Fruit fly (Drosophila melanogaster) whole organism, adult: ENCODE results near the gene nrv2.

Experiments used
- CG11617 ChIP-seq: fragments of 200-800 bp; sonication (Bioruptor generic); optimal IDR thresholded peaks from 2 replicates; lab custom pipeline; 2017; ENCODE audit warnings: mild to moderate bottlenecking, missing biosample characterization, missing genetic modification reagents, missing genetic modification characterization
- CG12768 ChIP-seq: fragments of 200-800 bp; sonication (Bioruptor generic); optimal IDR thresholded peaks from 2 replicates; lab custom pipeline; 2017; ENCODE audit warnings: missing biosample characterization, missing genetic modification characterization, mild to moderate bottlenecking, moderate library complexity, missing genetic modification reagents
- CG33017 ChIP-seq: fragments of 200-800 bp; sonication (Bioruptor generic); optimal IDR thresholded peaks from 2 replicates; lab custom pipeline; 2018; ENCODE audit warnings: missing biosample characterization, mild to moderate bottlenecking, missing genetic modification characterization, moderate library complexity
- CG5204 ChIP-seq: fragments of 200-800 bp; sonication (Bioruptor generic); optimal IDR thresholded peaks from 2 replicates; lab custom pipeline; 2016; ENCODE audit warnings: missing biosample characterization, missing genetic modification characterization
- CG7101 ChIP-seq: fragments of 200-800 bp; sonication (Bioruptor generic); optimal IDR thresholded peaks from 2 replicates; lab custom pipeline; 2018; ENCODE audit warnings: missing biosample characterization, mild to moderate bottlenecking, missing genetic modification characterization, moderate library complexity
- Mnt ChIP-seq: fragments of 200-800 bp; sonication (Bioruptor generic); optimal IDR thresholded peaks from 2 replicates; lab custom pipeline; 2016; ENCODE audit warnings: missing biosample characterization, mild to moderate bottlenecking, missing genetic modification characterization

DNA sequence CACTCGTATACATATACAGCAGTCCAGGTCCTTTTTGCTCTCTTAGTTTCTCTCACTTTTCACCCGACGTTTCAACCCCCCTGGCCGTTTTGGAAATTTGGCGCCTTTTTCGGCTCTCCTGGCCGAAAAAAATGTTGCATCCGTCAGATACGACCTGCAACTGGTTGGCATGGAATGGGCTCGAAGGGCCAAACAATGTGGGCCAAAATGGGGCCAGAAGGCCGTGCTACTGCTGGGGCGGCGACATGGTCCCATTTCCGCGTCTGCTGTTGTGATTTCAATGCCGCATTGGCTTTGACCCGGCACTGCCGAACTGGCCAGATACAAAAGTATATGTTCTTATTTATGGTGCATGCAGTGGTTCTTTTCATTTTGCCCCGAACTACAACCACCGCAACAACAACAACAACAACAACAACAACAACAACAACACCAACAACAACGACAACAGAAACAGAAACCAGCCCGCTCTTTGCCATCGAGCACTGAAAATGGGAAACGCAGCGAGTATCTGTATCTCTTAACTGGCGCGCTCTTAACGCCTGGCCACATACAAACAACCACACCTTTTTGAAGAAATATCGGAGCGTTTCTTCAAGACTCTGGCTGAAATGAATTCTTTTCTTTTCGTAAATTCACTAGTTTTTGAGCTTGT is 4.8 kb downstream of the nrv2 start:
- TF ChIP-seq CG33017 (tag; lab: Kevin White, UChicago) (no peak), CG11617 (GFP tag; lab: Kevin White, UChicago) (no peak), Mnt (GFP tag; lab: Kevin White, UChicago) (no peak), CG12768 (no peak), CG7101 (no peak), CG5204 (GFP tag; lab: Kevin White, UChicago) (no peak)
